Fruit fly (Drosophila melanogaster): ENCODE results near the gene CG11563.

CG11563 gene

dm6 chr3R:31776583-31777362 lies 39.9 kb downstream of the CG11563 start, which contains the start of the genes CG2126 and faf (continued):
- TF ChIP-seq CG10543 (GFP tag; optimal IDR thresholded peaks at IDR 0.05) (peak; percentile 83), CG2202 (tag; optimal IDR thresholded peaks at IDR 0.05) (peak; percentile 49), CG14710 (tag; optimal IDR thresholded peaks at IDR 0.05) (peak; percentile 86), pan (optimal IDR thresholded peaks at IDR 0.05) (no peak), pan (GFP tag; optimal IDR thresholded peaks at IDR 0.05 in 1 of 2, IDR thresholded peaks at IDR 0.05 in 1 of 2) (peak in 1 of 2 experiments; percentile 81), Aef1 (GFP tag; IDR thresholded peaks at IDR 0.05) (peak; percentile 61; the same call in 2 of the 3 replicates), usp (GFP tag; optimal IDR thresholded peaks at IDR 0.05) (no peak), Dek (tag; optimal IDR thresholded peaks at IDR 0.05) (peak; percentile 79), danr (GFP tag; IDR thresholded peaks at IDR 0.05) (peak; percentile 61; the same call in 1 of the 2 replicates), CG7271 (tag; optimal IDR thresholded peaks at IDR 0.05) (peak; percentile 46), gem (tag; optimal IDR thresholded peaks at IDR 0.05) (peak; percentile 91), Ptx1 (GFP tag; IDR thresholded peaks at IDR 0.05) (peak; percentile 84), MESR4 (GFP tag; optimal IDR thresholded peaks at IDR 0.05) (peak; percentile 24), z (GFP tag; IDR thresholded peaks at IDR 0.05) (no peak), cas (GFP tag; IDR thresholded peaks at IDR 0.05) (peak; percentile 60; the same call in 1 of the 2 replicates), lmd (GFP tag; IDR thresholded peaks at IDR 0.05) (peak; percentile 80), peb (GFP tag; IDR thresholded peaks at IDR 0.05) (no peak), dimm (GFP tag; IDR thresholded peaks at IDR 0.05) (peak; percentile 49; the same call in 1 of the 2 replicates), Side (GFP tag; optimal IDR thresholded peaks at IDR 0.05) (peak; percentile 31), Nf-YC (tag; optimal IDR thresholded peaks at IDR 0.05) (peak; percentile 76), CG6854 (GFP tag; optimal IDR thresholded peaks at IDR 0.05) (peak; percentile 14), Rx (GFP tag; IDR thresholded peaks at IDR 0.05) (peak; percentile 59), CG10147 (GFP tag; optimal IDR thresholded peaks at IDR 0.05) (peak; percentile 60), Vsx1 (GFP tag; optimal IDR thresholded peaks at IDR 0.05) (no peak), sim (GFP tag; IDR thresholded peaks at IDR 0.05) (0 out of 2 replicates have a peak, but pooled peaks have one; percentile 7), CG4854 (GFP tag; optimal IDR thresholded peaks at IDR 0.05) (peak; percentile 26), CG18619 (GFP tag; optimal IDR thresholded peaks at IDR 0.05) (peak; percentile 59), CG31441 (GFP tag; IDR thresholded peaks at IDR 0.05) (peak; percentile 86), vfl (GFP tag; optimal IDR thresholded peaks at IDR 0.05) (peak; percentile 54), zen (tag; optimal IDR thresholded peaks at IDR 0.05) (peak; percentile 64), croc (GFP tag; conservative IDR thresholded peaks at IDR 0.05) (0 out of 3 replicates have a peak, but pooled peaks have one; percentile 35), fru (optimal IDR thresholded peaks at IDR 0.05) (no peak), ac (GFP tag; optimal IDR thresholded peaks at IDR 0.05) (no peak), jing (GFP tag; optimal IDR thresholded peaks at IDR 0.05) (no peak), Rfx (GFP tag; IDR thresholded peaks at IDR 0.05) (peak; percentile 86), CG15696 (tag; optimal IDR thresholded peaks at IDR 0.05) (peak; percentile 73), cwo (GFP tag; optimal IDR thresholded peaks at IDR 0.05) (peak; percentile 52), CG5953 (GFP tag; IDR thresholded peaks at IDR 0.05) (0 out of 2 replicates have a peak, but pooled peaks have one; percentile 29), Elba2 (GFP tag; optimal IDR thresholded peaks at IDR 0.05) (peak; percentile 65), CG3847 (GFP tag; IDR thresholded peaks at IDR 0.05) (peak; percentile 71), CG15269 (tag; optimal IDR thresholded peaks at IDR 0.05) (peak; percentile 84), Spps (tag; optimal IDR thresholded peaks at IDR 0.05) (peak; percentile 25), toy (GFP tag; IDR thresholded peaks at IDR 0.05) (no peak), CG13123 (GFP tag; optimal IDR thresholded peaks at IDR 0.05) (peak; percentile 63), Hr3 (GFP tag; optimal IDR thresholded peaks at IDR 0.05) (peak; percentile 78), Hr78 (GFP tag; optimal IDR thresholded peaks at IDR 0.05) (no peak), CG7357 (GFP tag; IDR thresholded peaks at IDR 0.05) (peak; percentile 47; the same call in 1 of the 3 replicates), sisA (GFP tag; IDR thresholded peaks at IDR 0.05) (peak; percentile 64), mirr (GFP tag; optimal IDR thresholded peaks at IDR 0.05) (peak; percentile 47), CG1792 (GFP tag; optimal IDR thresholded peaks at IDR 0.05) (no peak)
